Fruit fly (Drosophila melanogaster) whole organism, wandering third instar larva: ENCODE results near the gene CG9109.

Experiments
- CG32264 ChIP-seq: fragments of 200-800 bp; sonication (Bioruptor generic); optimal IDR thresholded peaks from 2 replicates; lab custom pipeline; 2016; ENCODE audit warnings: missing biosample characterization, missing genetic modification characterization
- CG9705 ChIP-seq: fragments of 200-800 bp; sonication (Bioruptor generic); optimal IDR thresholded peaks from 2 replicates; lab custom pipeline; 2018; ENCODE audit warnings: missing biosample characterization, mild to moderate bottlenecking, missing genetic modification characterization
- CrebA ChIP-seq: fragments of 200-800 bp; sonication (Bioruptor generic); optimal IDR thresholded peaks from 2 replicates; lab custom pipeline; 2016; ENCODE audit warnings: missing biosample characterization, mild to moderate bottlenecking, missing genetic modification characterization, borderline replicate concordance
- Dif ChIP-seq: fragments of 200-275, 200-300 bp; sonication (Bioruptor generic); optimal IDR thresholded peaks from 2 replicates; lab custom pipeline; 2018; ENCODE audit warnings: missing biosample characterization, missing genetic modification characterization; ENCODE audit not compliant: partially characterized antibody
- GATAd ChIP-seq: sonication (Bioruptor generic); optimal IDR thresholded peaks from 2 replicates; lab custom pipeline; 2016; ENCODE audit warnings: missing biosample characterization, missing genetic modification characterization
- HLH106 ChIP-seq: fragments of 200-800 bp; optimal IDR thresholded peaks from 3 replicates; lab custom pipeline; 2019; ENCODE audit warnings: missing biosample characterization, mild to moderate bottlenecking, missing genetic modification characterization, moderate library complexity
- Hnf4 ChIP-seq: fragments of 200-800 bp; sonication (Bioruptor generic); optimal IDR thresholded peaks from 2 replicates; lab custom pipeline; 2016; ENCODE audit warnings: missing biosample characterization, mild to moderate bottlenecking, missing genetic modification characterization
- Hr78 ChIP-seq: fragments of >200 bp; optimal IDR thresholded peaks from 2 replicates; lab custom pipeline; 2017; ENCODE audit warnings: missing biosample characterization, missing genetic modification characterization
- Hr83 ChIP-seq: fragments of 200-300 bp; sonication (Bioruptor generic); optimal IDR thresholded peaks from 2 replicates; lab custom pipeline; 2016; ENCODE audit warnings: missing biosample characterization, mild to moderate bottlenecking, missing genetic modification characterization, moderate library complexity; ENCODE audit not compliant: poor library complexity, severe bottlenecking
- Myc ChIP-seq: fragments of >200 bp; optimal IDR thresholded peaks from 2 replicates; lab custom pipeline; 2017
- N ChIP-seq: fragments of >200 bp; optimal IDR thresholded peaks from 2 replicates; lab custom pipeline; 2018; ENCODE audit warnings: missing biosample characterization, missing external identifiers, missing genetic modification characterization
- OdsH ChIP-seq: fragments of 200-800 bp; sonication (Bioruptor generic); optimal IDR thresholded peaks from 2 replicates; lab custom pipeline; 2016; ENCODE audit warnings: missing biosample characterization, mild to moderate bottlenecking, missing genetic modification characterization
- Rel ChIP-seq, 2 experiments: fragments of 200-800 bp; sonication (Bioruptor generic) in 1 of 2; optimal IDR thresholded peaks; 2 replicates in 1 of 2; 3 replicates in 1 of 2; lab custom pipeline; 2016 to 2019; ENCODE audit warnings: mild to moderate bottlenecking in 2 of 2, missing biosample characterization in 2 of 2, missing genetic modification characterization in 2 of 2, moderate library complexity in 1 of 2
- Sp1 ChIP-seq: fragments of 200-800 bp; sonication (Bioruptor generic); optimal IDR thresholded peaks from 3 replicates; lab custom pipeline; 2019; ENCODE audit warnings: missing biosample characterization, mild to moderate bottlenecking, missing genetic modification characterization, moderate library complexity
- Vsx2 ChIP-seq: fragments of 200-300, 225-300 bp; sonication (Bioruptor generic); optimal IDR thresholded peaks from 2 replicates; lab custom pipeline; 2018; ENCODE audit warnings: missing biosample characterization, missing genetic modification characterization; ENCODE audit not compliant: partially characterized antibody
- br ChIP-seq: fragments of 200-800 bp; sonication (Bioruptor generic); optimal IDR thresholded peaks from 2 replicates; lab custom pipeline; 2016; ENCODE audit warnings: missing biosample characterization, missing genetic modification characterization
- brk ChIP-seq: fragments of 200-800 bp; sonication (Bioruptor generic); optimal IDR thresholded peaks from 2 replicates; lab custom pipeline; 2016; ENCODE audit warnings: missing biosample characterization, mild to moderate bottlenecking, missing genetic modification characterization
- dl ChIP-seq, 2 experiments: fragments of 175-275, 200-275 bp in 1 of 2; fragments of 200-275 bp in 1 of 2; sonication (Bioruptor generic); optimal IDR thresholded peaks; lab custom pipeline; 2018; ENCODE audit warnings: mild to moderate bottlenecking in 2 of 2, missing biosample characterization in 2 of 2, missing genetic modification characterization in 2 of 2, moderate library complexity in 2 of 2; ENCODE audit not compliant: partially characterized antibody in 2 of 2, insufficient read depth in 1 of 2
- dmrt93B ChIP-seq: fragments of 200-800 bp; sonication (Bioruptor generic); optimal IDR thresholded peaks from 2 replicates; lab custom pipeline; 2018; ENCODE audit warnings: missing biosample characterization, mild to moderate bottlenecking, missing genetic modification characterization
- dsf ChIP-seq: sonication (Bioruptor generic); optimal IDR thresholded peaks from 2 replicates; lab custom pipeline; 2016; ENCODE audit warnings: missing biosample characterization, missing genetic modification characterization, borderline replicate concordance
- ey ChIP-seq: fragments of 200-800 bp; sonication (Bioruptor generic); optimal IDR thresholded peaks from 2 replicates; lab custom pipeline; 2016; ENCODE audit warnings: missing biosample characterization, missing genetic modification characterization
- foxo ChIP-seq, 2 experiments: fragments of 200-800 bp; sonication (Bioruptor generic); optimal IDR thresholded peaks; 2 replicates in 1 of 2; 3 replicates in 1 of 2; lab custom pipeline; 2016 to 2017; ENCODE audit warnings: missing biosample characterization in 2 of 2, missing genetic modification characterization in 2 of 2
- fru ChIP-seq: fragments of 200-800 bp; sonication (Bioruptor generic); optimal IDR thresholded peaks from 3 replicates; lab custom pipeline; 2016; ENCODE audit warnings: missing biosample characterization, mild to moderate bottlenecking, missing genetic modification characterization
- h ChIP-seq: fragments of 200-800 bp; sonication (Bioruptor generic); optimal IDR thresholded peaks from 3 replicates; lab custom pipeline; 2016; ENCODE audit warnings: missing biosample characterization, mild to moderate bottlenecking, missing genetic modification characterization
- pan ChIP-seq: fragments of >200 bp; optimal IDR thresholded peaks from 2 replicates; lab custom pipeline; 2017
- psq ChIP-seq: fragments of 200-800 bp; sonication (Bioruptor generic); optimal IDR thresholded peaks from 3 replicates; lab custom pipeline; 2017; ENCODE audit warnings: missing biosample characterization, mild to moderate bottlenecking, missing genetic modification characterization, moderate library complexity
- rgr ChIP-seq: fragments of 200-800 bp; sonication (Bioruptor generic); optimal IDR thresholded peaks from 3 replicates; lab custom pipeline; 2016; ENCODE audit warnings: missing biosample characterization, mild to moderate bottlenecking, missing genetic modification characterization
- sv ChIP-seq: fragments of 200-800 bp; sonication (Bioruptor generic); optimal IDR thresholded peaks from 3 replicates; lab custom pipeline; 2016; ENCODE audit warnings: missing biosample characterization, missing genetic modification characterization
- woc ChIP-seq: sonication (Bioruptor generic); optimal IDR thresholded peaks from 2 replicates; lab custom pipeline; 2016; ENCODE audit warnings: missing biosample characterization, mild to moderate bottlenecking, missing genetic modification characterization

Gene CG9109

dm6 chr2L:6012303-6013070, 21.7 kb downstream of the CG9109 start, which contains the start of gene CG9098:
Gene CG9098, minus strand, starts transcription at chr2L:6012338.
- TF ChIP-seq Sp1 (GFP tag; lab: Kevin White, UChicago), result no peak

dm6 chr2L:6006508-6007232, 27.6 kb downstream of the CG9109 start, which contains the start of gene Gal:
Gene Gal, minus strand, starts transcription at chr2L:6006827.
- TF ChIP-seq Vsx2 (peak; percentile 3), GATAd (GFP tag; lab: Kevin White, UChicago) (no peak)

- TF ChIP-seq br (GFP tag; lab: Kevin White, UChicago), result no peak
- TF ChIP-seq dl (GFP tag; optimal IDR thresholded peaks at IDR 0.05; lab: Kevin White, UChicago; ENCODE audit: insufficient read depth in 1 of 2, partially characterized antibody in 2 of 2), result no peak
- TF ChIP-seq sv (GFP tag; lab: Kevin White, UChicago), result no peak
- no peak for TF ChIP-seq Dif (GFP tag; lab: Kevin White, UChicago)
- no peak for TF ChIP-seq Hr83 (GFP tag; lab: Kevin White, UChicago)
- no peak for TF ChIP-seq ey
- no peak for TF ChIP-seq dsf (GFP tag; lab: Kevin White, UChicago)
- TF ChIP-seq Sp1 (GFP tag; lab: Kevin White, UChicago), result no peak
- TF ChIP-seq fru (GFP tag; lab: Kevin White, UChicago), result no peak
- no peak for TF ChIP-seq dmrt93B (GFP tag; lab: Kevin White, UChicago)
- no peak for TF ChIP-seq brk (GFP tag; lab: Kevin White, UChicago)
- TF ChIP-seq Vsx2, result no peak
Measured at dm6 chr2L:6000065-6000464, 34.2 kb downstream of the CG9109 start, which contains the start of gene Tsp26A. Gene Tsp26A, plus strand, starts transcription at chr2L:6000228.

dm6 chr2L:5999247-5999646, 35.0 kb downstream of the CG9109 start, which contains the start of gene Kdm5:
Gene Kdm5, minus strand, starts transcription at chr2L:5999501.
- peak; percentile 36 for TF ChIP-seq h (GFP tag; lab: Kevin White, UChicago)
- TF ChIP-seq Rel (GFP tag; optimal IDR thresholded peaks at IDR 0.05; lab: Kevin White, UChicago), result no peak
- peak; percentile 87 for TF ChIP-seq Rel (tag; optimal IDR thresholded peaks at IDR 0.05; lab: Kevin White, UChicago)
- no peak for TF ChIP-seq OdsH (GFP tag; lab: Kevin White, UChicago)
- peak; percentile 32 for TF ChIP-seq psq
- TF ChIP-seq Hnf4 (GFP tag; lab: Kevin White, UChicago), result no peak
- TF ChIP-seq woc (GFP tag; lab: Kevin White, UChicago), result no peak
- TF ChIP-seq br (GFP tag; lab: Kevin White, UChicago), result peak; percentile 56
- TF ChIP-seq dmrt93B (GFP tag; lab: Kevin White, UChicago), result peak; percentile 1
- peak; percentile 27 for TF ChIP-seq HLH106 (tag; lab: Kevin White, UChicago)
- peak; percentile 23 for TF ChIP-seq fru (GFP tag; lab: Kevin White, UChicago)
- peak; percentile 17 for TF ChIP-seq ey
- TF ChIP-seq Sp1 (GFP tag; lab: Kevin White, UChicago), result peak; percentile 32
- TF ChIP-seq rgr, result peak; percentile 51
- peak in 1 of 2 experiments; percentile 38 for TF ChIP-seq foxo (GFP tag; optimal IDR thresholded peaks at IDR 0.05; lab: Kevin White, UChicago)
- no peak for TF ChIP-seq sv (GFP tag; lab: Kevin White, UChicago)
- peak; percentile 82 for TF ChIP-seq Hr83 (GFP tag; lab: Kevin White, UChicago)
- TF ChIP-seq, all 38 proteins: peak for 12

- no peak for TF ChIP-seq Sp1 (GFP tag; lab: Kevin White, UChicago)
- TF ChIP-seq Hr83 (GFP tag; lab: Kevin White, UChicago), result peak; percentile 18
Measured at dm6 chr2L:5998383-5998782, 35.8 kb downstream of the CG9109 start.

- no peak for TF ChIP-seq CG32264 (GFP tag; lab: Kevin White, UChicago)
- TF ChIP-seq N (GFP tag; lab: Kevin White, UChicago), result peak; percentile 34
- peak; percentile 6 for TF ChIP-seq OdsH (GFP tag; lab: Kevin White, UChicago)
- TF ChIP-seq rgr, result no peak
- TF ChIP-seq Hnf4 (GFP tag; lab: Kevin White, UChicago), result no peak
- no peak for TF ChIP-seq Hr78 (GFP tag; lab: Kevin White, UChicago)
- TF ChIP-seq pan (lab: Kevin White, UChicago), result no peak
- peak; percentile 13 for TF ChIP-seq h (GFP tag; lab: Kevin White, UChicago)
- no peak for TF ChIP-seq Vsx2
- TF ChIP-seq CrebA, result no peak
- no peak for TF ChIP-seq Myc (lab: Kevin White, UChicago)
- no peak for TF ChIP-seq psq
- peak; percentile 9 for TF ChIP-seq br (GFP tag; lab: Kevin White, UChicago)
- peak; percentile 3 for TF ChIP-seq HLH106 (tag; lab: Kevin White, UChicago)
- TF ChIP-seq Dif (GFP tag; lab: Kevin White, UChicago), result no peak
- peak; percentile 34 for TF ChIP-seq Hr83 (GFP tag; lab: Kevin White, UChicago)
- peak; percentile 49 for TF ChIP-seq Sp1 (GFP tag; lab: Kevin White, UChicago)
- TF ChIP-seq CG9705 (GFP tag; lab: Kevin White, UChicago), result peak; percentile 5
- no peak for TF ChIP-seq ey
- TF ChIP-seq fru (GFP tag; lab: Kevin White, UChicago), result peak; percentile 8
Measured at dm6 chr2L:5997609-5998229, 36.5 kb downstream of the CG9109 start.
